Fruit fly (Drosophila melanogaster): ENCODE results near the gene CG34338.
A peak's percentile ranks its signal among the peaks of the same experiment; 100 is the strongest.

Gene CG34338

DNA sequence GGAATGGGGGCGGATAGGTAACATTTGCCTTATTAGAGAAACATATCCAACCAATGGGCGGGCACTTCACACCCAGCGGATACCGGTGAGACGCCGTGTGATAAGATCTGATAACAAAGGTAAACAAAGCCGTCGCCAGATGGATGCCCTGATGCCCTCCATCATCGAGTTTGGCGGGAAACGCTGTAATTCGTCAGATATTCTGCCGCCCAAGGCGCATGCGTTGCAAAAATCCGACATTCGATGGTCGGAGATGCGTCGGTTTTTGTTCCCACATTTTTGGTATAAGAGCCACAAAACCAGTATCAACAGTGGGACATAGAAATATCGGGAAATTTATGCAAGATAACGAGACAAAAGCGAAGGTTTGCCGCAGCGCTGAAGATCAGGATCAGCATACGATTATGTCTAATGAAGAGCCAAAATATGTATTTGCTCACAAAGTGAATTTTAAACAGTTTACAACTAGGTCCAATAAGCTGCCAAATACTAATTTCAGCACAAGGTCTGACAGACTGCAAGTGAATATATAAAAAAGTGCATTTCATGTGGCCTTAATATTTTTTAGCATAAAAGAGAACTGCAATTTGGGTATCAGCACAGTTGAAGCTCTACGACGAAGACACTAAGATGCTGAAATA lies at the start of gene CG34338:
Gene CG34338 (plus strand): TSS at position 591 of the 641 bp plus-strand sequence.
- TF ChIP-seq Mnt (GFP tag; optimal IDR thresholded peaks at IDR 0.05) (no peak), cic (GFP tag; optimal IDR thresholded peaks at IDR 0.05) (no peak), tj (GFP tag; optimal IDR thresholded peaks at IDR 0.05) (no peak), CG7101 (tag; optimal IDR thresholded peaks at IDR 0.05) (no peak), bab1 (GFP tag; optimal IDR thresholded peaks at IDR 0.05) (no peak), cnc (optimal IDR thresholded peaks at IDR 0.05) (no peak), kay (GFP tag; ENCODE audit: borderline replicate concordance) (no peak), pad (GFP tag; optimal IDR thresholded peaks at IDR 0.05) (no peak), CG5204 (GFP tag; optimal IDR thresholded peaks at IDR 0.05) (no peak), CG12768 (GFP tag; optimal IDR thresholded peaks at IDR 0.05) (no peak), Crg-1 (GFP tag; optimal IDR thresholded peaks at IDR 0.05) (no peak), CG33017 (tag; optimal IDR thresholded peaks at IDR 0.05) (no peak)

DNA sequence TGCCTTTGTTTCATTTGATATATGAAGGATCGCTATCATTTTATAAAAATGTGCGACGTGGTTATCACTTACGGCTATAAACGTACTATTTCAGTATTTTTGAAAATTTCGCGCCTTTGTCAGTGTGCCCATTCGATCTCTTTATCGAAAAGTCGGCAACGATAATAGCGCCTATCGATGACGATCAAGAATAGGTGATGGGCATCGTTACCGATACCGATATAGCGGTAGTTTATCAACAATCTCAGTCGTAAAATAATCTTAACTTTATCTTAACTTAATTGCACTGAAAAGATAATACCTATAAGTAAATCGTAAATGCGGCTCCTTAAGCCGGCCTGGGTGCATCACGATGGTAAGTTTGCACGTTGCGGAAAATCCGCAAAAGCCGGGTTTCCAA lies 46.6 kb upstream of the CG34338 start, which contains the start of gene Hira:
Gene Hira (plus strand): TSS at position 215 of the 400 bp plus-strand sequence.
- TF ChIP-seq bab1 (GFP tag; optimal IDR thresholded peaks at IDR 0.05) = peak; percentile 59
- peak; percentile 12 for TF ChIP-seq CG7101 (tag; optimal IDR thresholded peaks at IDR 0.05)
- TF ChIP-seq pad (GFP tag; optimal IDR thresholded peaks at IDR 0.05) = peak; percentile 22
- TF ChIP-seq Hr96 (GFP tag; optimal IDR thresholded peaks at IDR 0.05) = no peak
- TF ChIP-seq CG12768 (GFP tag; optimal IDR thresholded peaks at IDR 0.05) = no peak
- peak; percentile 19 for TF ChIP-seq cic (GFP tag; optimal IDR thresholded peaks at IDR 0.05)
- peak; percentile 3 for TF ChIP-seq Mnt (GFP tag; optimal IDR thresholded peaks at IDR 0.05)
- no peak for TF ChIP-seq tj (GFP tag; optimal IDR thresholded peaks at IDR 0.05)

DNA sequence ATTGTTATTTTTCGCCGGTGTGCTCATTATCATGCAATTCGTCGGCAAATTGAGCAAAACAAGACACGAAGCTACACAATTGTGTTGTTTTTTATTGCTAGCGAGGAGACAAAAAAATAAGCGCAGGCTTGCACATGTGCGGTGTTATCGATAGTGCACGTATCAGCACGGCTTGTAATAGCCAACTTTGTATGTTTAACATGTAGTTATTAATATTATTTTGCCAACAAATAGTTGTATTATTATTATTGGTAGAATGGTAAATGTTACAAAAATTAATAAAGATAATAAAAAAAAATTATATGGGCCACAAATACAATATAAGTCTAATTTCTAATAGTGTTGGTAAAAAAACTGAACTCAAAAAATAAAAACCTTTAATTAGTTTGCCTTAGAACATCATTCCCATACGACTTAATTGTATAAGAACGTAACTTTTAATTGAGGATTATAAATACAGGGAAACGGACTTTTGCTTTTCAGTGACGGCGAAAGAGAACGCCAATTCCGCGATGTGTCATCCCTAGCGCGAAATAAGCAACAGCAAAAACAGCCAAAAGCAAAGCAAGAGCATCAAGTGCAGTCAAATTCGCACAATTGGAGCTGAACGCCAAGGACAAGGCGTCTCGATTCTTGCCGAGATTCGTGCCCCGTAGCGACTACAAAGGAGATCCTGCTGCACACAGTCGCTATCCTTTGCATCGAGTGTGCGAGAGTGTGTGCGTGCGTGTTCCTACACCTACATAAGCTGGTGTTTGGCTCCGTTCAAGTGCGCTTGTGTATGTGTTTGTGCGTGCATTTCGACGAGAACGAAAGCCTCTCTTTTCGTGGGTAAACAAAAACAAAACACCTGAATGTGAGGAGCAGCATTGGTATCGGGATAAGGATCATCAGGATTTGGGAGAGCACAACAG lies 40.0 kb upstream of the CG34338 start, which contains the start of the genes NELF-B and CG12155:
Gene NELF-B (minus strand): TSS at position 111 of the 914 bp plus-strand sequence.
Gene CG12155 (plus strand): TSS at position 505 of the 914 bp plus-strand sequence.
- TF ChIP-seq Crg-1 (GFP tag; optimal IDR thresholded peaks at IDR 0.05) = no peak
- peak; percentile 57 for TF ChIP-seq pad (GFP tag; optimal IDR thresholded peaks at IDR 0.05)
- TF ChIP-seq Clk (GFP tag; optimal IDR thresholded peaks at IDR 0.05) = no peak
- peak; percentile 6 for TF ChIP-seq CG12768 (GFP tag; optimal IDR thresholded peaks at IDR 0.05)
- TF ChIP-seq CG33017 (tag; optimal IDR thresholded peaks at IDR 0.05) = no peak
- TF ChIP-seq Mnt (GFP tag; optimal IDR thresholded peaks at IDR 0.05) = peak; percentile 37
- TF ChIP-seq kay (GFP tag; ENCODE audit: borderline replicate concordance) = no peak
- TF ChIP-seq ovo (GFP tag; optimal IDR thresholded peaks at IDR 0.05) = peak; percentile 46
- TF ChIP-seq Hr96 (GFP tag; optimal IDR thresholded peaks at IDR 0.05) = no peak
- TF ChIP-seq bab1 (GFP tag; optimal IDR thresholded peaks at IDR 0.05) = no peak
- no peak for TF ChIP-seq CG5204 (GFP tag; optimal IDR thresholded peaks at IDR 0.05)
- peak; percentile 31 for TF ChIP-seq CG14711 (tag; optimal IDR thresholded peaks at IDR 0.05)
- TF ChIP-seq CG7101 (tag; optimal IDR thresholded peaks at IDR 0.05) = peak; percentile 59
- peak; percentile 61 for TF ChIP-seq CG1620 (GFP tag; optimal IDR thresholded peaks at IDR 0.05)
- TF ChIP-seq cic (GFP tag; optimal IDR thresholded peaks at IDR 0.05) = no peak
- TF ChIP-seq tj (GFP tag; optimal IDR thresholded peaks at IDR 0.05) = peak; percentile 50
- TF ChIP-seq CG11617 (GFP tag; optimal IDR thresholded peaks at IDR 0.05) = peak; percentile 84
- peak; percentile 49 for TF ChIP-seq toe (GFP tag; optimal IDR thresholded peaks at IDR 0.05)
- TF ChIP-seq cnc (optimal IDR thresholded peaks at IDR 0.05) = no peak
- peak; percentile 36 for TF ChIP-seq CG7045 (GFP tag; optimal IDR thresholded peaks at IDR 0.05)

DNA sequence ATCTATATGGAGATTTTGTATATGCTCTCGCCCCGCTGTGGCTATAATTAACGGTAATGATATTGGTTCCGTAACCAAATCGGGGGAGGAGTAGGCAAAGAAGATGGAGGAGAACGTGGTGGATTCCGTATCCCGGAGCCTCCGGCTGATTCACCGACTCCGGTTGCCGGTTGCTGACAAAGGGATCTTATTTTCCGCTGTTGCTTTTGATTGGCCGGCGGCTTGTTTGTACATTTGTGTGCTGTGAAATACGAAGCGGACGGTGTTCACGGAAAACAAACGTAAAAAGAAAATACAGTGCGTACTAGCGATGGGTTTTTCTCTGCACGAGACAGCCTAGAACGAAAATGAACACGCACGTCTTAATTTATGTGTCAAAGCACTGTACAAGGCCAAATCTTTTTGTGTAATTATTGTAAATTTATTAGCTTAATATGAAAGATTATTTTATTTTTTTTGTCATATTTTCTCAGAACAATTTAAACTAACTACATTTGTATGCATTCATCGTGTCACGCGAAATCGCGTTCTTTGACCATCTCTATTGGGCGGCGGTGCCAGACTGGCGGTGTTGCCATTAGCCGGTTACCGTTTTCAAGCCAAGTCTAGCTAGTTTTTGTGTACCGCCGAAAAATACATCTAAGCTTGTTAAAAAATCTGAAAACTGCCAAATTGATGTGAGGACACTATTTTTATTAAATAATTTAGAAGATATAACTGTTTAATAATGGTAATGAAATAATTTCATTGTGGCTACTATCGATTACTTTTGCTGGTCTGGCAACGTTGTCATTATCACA lies 34.2 kb upstream of the CG34338 start, which contains the start of the genes Pdp and Rab39:
Gene Pdp (minus strand): TSS at position 521 of the 800 bp plus-strand sequence.
Gene Rab39 (plus strand): TSS at position 793 of the 800 bp plus-strand sequence.
- TF ChIP-seq bab1 (GFP tag; optimal IDR thresholded peaks at IDR 0.05) (peak; percentile 86), toe (GFP tag; optimal IDR thresholded peaks at IDR 0.05) (peak; percentile 83), Clk (GFP tag; optimal IDR thresholded peaks at IDR 0.05) (peak; percentile 20), tj (GFP tag; optimal IDR thresholded peaks at IDR 0.05) (peak; percentile 63), CG7101 (tag; optimal IDR thresholded peaks at IDR 0.05) (peak; percentile 87), Hr96 (GFP tag; optimal IDR thresholded peaks at IDR 0.05) (no peak), cnc (optimal IDR thresholded peaks at IDR 0.05) (no peak), CG33017 (tag; optimal IDR thresholded peaks at IDR 0.05) (peak; percentile 62), CG14711 (tag; optimal IDR thresholded peaks at IDR 0.05) (peak; percentile 79), CG7045 (GFP tag; optimal IDR thresholded peaks at IDR 0.05) (peak; percentile 56), CG11617 (GFP tag; optimal IDR thresholded peaks at IDR 0.05) (peak; percentile 85), CG5204 (GFP tag; optimal IDR thresholded peaks at IDR 0.05) (peak; percentile 77), kay (GFP tag; ENCODE audit: borderline replicate concordance) (no peak), CG12768 (GFP tag; optimal IDR thresholded peaks at IDR 0.05) (peak; percentile 65), ovo (GFP tag; optimal IDR thresholded peaks at IDR 0.05) (peak; percentile 77), Mnt (GFP tag; optimal IDR thresholded peaks at IDR 0.05) (peak; percentile 82), Crg-1 (GFP tag; optimal IDR thresholded peaks at IDR 0.05) (peak; percentile 82), pad (GFP tag; optimal IDR thresholded peaks at IDR 0.05) (peak; percentile 69), CG1620 (GFP tag; optimal IDR thresholded peaks at IDR 0.05) (peak; percentile 89), cic (GFP tag; optimal IDR thresholded peaks at IDR 0.05) (no peak)

Data from whole organism, adult.